Worm (Caenorhabditis elegans): ENCODE measurements around the gene F22H10.2.

F22H10.2 gene

ce11 chrX:16721930-16722329 lies 42.6 kb downstream of the F22H10.2 start (continued):
- TF ChIP-seq ama-1 (optimal IDR thresholded peaks at IDR 0.05): no peak
- no peak for TF ChIP-seq ama-1 (GFP tag; optimal IDR thresholded peaks at IDR 0.05)
- TF ChIP-seq rec-8 (tag; optimal IDR thresholded peaks at IDR 0.05): no peak
- no peak for TF ChIP-seq unc-130 (GFP tag; optimal IDR thresholded peaks at IDR 0.05)
- peak; percentile 69 for TF ChIP-seq him-1 (tag; optimal IDR thresholded peaks at IDR 0.05)
- TF ChIP-seq Y53G8AR.9 (GFP tag; conservative IDR thresholded peaks at IDR 0.05): 0 out of 2 replicates have a peak, but pooled peaks have one; percentile 55
- no peak for TF ChIP-seq madf-8 (GFP tag; conservative IDR thresholded peaks at IDR 0.05)
- TF ChIP-seq atf-7 (tag; optimal IDR thresholded peaks at IDR 0.05): no peak
- TF ChIP-seq snpc-4 (GFP tag; optimal IDR thresholded peaks at IDR 0.05): peak; percentile 96
- TF ChIP-seq snpc-4 (tag; optimal IDR thresholded peaks at IDR 0.05): peak; percentile 81 to 96 (median 94)
- peak; percentile 29 for TF ChIP-seq hrde-1 (tag; optimal IDR thresholded peaks at IDR 0.05; ENCODE audit: borderline replicate concordance)
- TF ChIP-seq snpc-1.1 (tag; optimal IDR thresholded peaks at IDR 0.05; ENCODE audit: insufficient read depth): peak; percentile 95
- no peak for TF ChIP-seq hlh-26 (GFP tag; conservative IDR thresholded peaks at IDR 0.05)
- TF ChIP-seq snpc-1.3 (tag; optimal IDR thresholded peaks at IDR 0.05; ENCODE audit: insufficient read depth): peak; percentile 90
- no peak for TF ChIP-seq fkh-3 (tag; optimal IDR thresholded peaks at IDR 0.05)
- peak; percentile 38; the same call in 1 of the 2 replicates for TF ChIP-seq hmg-1.2 (GFP tag; IDR thresholded peaks at IDR 0.05)
- TF ChIP-seq ceh-40 (GFP tag; IDR thresholded peaks at IDR 0.05): no peak
- TF ChIP-seq rcor-1 (GFP tag; IDR thresholded peaks at IDR 0.05): 0 out of 2 replicates have a peak, but pooled peaks have one; percentile 31
- peak; percentile 41 for TF ChIP-seq tbp1 (GFP tag; optimal IDR thresholded peaks at IDR 0.05)
- TF ChIP-seq die-1 (tag; optimal IDR thresholded peaks at IDR 0.05): no peak
- TF ChIP-seq ZK185.1 (tag; optimal IDR thresholded peaks at IDR 0.05; ENCODE audit: poor library complexity, severe bottlenecking): no peak
- TF ChIP-seq repo-1 (tag; optimal IDR thresholded peaks at IDR 0.05): no peak
- peak; percentile 93 for TF ChIP-seq snpc-3.4 (tag; optimal IDR thresholded peaks at IDR 0.05)
- no peak for TF ChIP-seq ets-4 (GFP tag; optimal IDR thresholded peaks at IDR 0.05)
- no peak for TF ChIP-seq C06A6.2 (GFP tag; conservative IDR thresholded peaks at IDR 0.05)
- no peak for TF ChIP-seq T26A5.8 (tag; optimal IDR thresholded peaks at IDR 0.05)
- TF ChIP-seq F57C9.4 (tag; optimal IDR thresholded peaks at IDR 0.05): no peak
- TF ChIP-seq aptf-2 (GFP tag; conservative IDR thresholded peaks at IDR 0.05): 0 out of 2 replicates have a peak, but pooled peaks have one; percentile 39
- TF ChIP-seq attf-5 (GFP tag; optimal IDR thresholded peaks at IDR 0.05): no peak

ce11 chrX:16724954-16725353 lies 45.6 kb downstream of the F22H10.2 start:
- TF ChIP-seq K11D2.4 (GFP tag; IDR thresholded peaks at IDR 0.05) (0 out of 2 replicates have a peak, but pooled peaks have one; percentile 29), ztf-26 (tag; optimal IDR thresholded peaks at IDR 0.05) (peak; percentile 47), F23B12.7 (tag; optimal IDR thresholded peaks at IDR 0.05; ENCODE audit: insufficient read depth) (peak; percentile 47), nhr-90 (tag; optimal IDR thresholded peaks at IDR 0.05) (peak; percentile 17), fkh-3 (tag; optimal IDR thresholded peaks at IDR 0.05) (no peak), ztf-22 (GFP tag; optimal IDR thresholded peaks at IDR 0.05) (peak; percentile 61), tbp1 (GFP tag; optimal IDR thresholded peaks at IDR 0.05) (peak; percentile 51), aptf-2 (GFP tag; conservative IDR thresholded peaks at IDR 0.05) (no peak), nhr-120 (GFP tag; IDR thresholded peaks at IDR 0.05) (no peak), dox-1 (GFP tag; IDR thresholded peaks at IDR 0.05) (peak; percentile 62; the same call in 1 of the 2 replicates), atf-7 (tag; optimal IDR thresholded peaks at IDR 0.05) (peak; percentile 13), unc-62 (GFP tag; optimal IDR thresholded peaks at IDR 0.05) (peak; percentile 66), snpc-4 (GFP tag; optimal IDR thresholded peaks at IDR 0.05) (no peak), snpc-4 (tag; optimal IDR thresholded peaks at IDR 0.05) (peak in 2 of 4 experiments; percentile 44 to 59), B0035.1 (tag; optimal IDR thresholded peaks at IDR 0.05) (no peak), lir-1 (GFP tag; conservative IDR thresholded peaks at IDR 0.05) (peak; percentile 69; the same call in 1 of the 2 replicates), cebp-1 (GFP tag; IDR thresholded peaks at IDR 0.05) (peak; percentile 12; the same call in 1 of the 2 replicates), cebp-1 (tag; optimal IDR thresholded peaks at IDR 0.05) (peak; percentile 4), nhr-80 (tag; optimal IDR thresholded peaks at IDR 0.05) (peak; percentile 95), attf-3 (GFP tag; conservative IDR thresholded peaks at IDR 0.05) (no peak), attf-5 (GFP tag; optimal IDR thresholded peaks at IDR 0.05) (peak; percentile 44), F52B5.7 (tag; optimal IDR thresholded peaks at IDR 0.05) (no peak), ets-4 (GFP tag; optimal IDR thresholded peaks at IDR 0.05) (peak; percentile 41), ZK185.1 (tag; optimal IDR thresholded peaks at IDR 0.05; ENCODE audit: poor library complexity, severe bottlenecking) (no peak), madf-10 (tag; optimal IDR thresholded peaks at IDR 0.05) (peak; percentile 14), let-607 (tag; optimal IDR thresholded peaks at IDR 0.05) (peak; percentile 1 to 69)
